Worm (Caenorhabditis elegans) whole organism, midembryonic: ENCODE results near the gene C27H5.12.

Experiments used
- T22C8.4 ChIP-seq: fragments of 200-800 bp; sonication (Bioruptor generic); IDR thresholded peaks from 2 replicates; pipeline ENCODE4 v1.3.6; 2022; ENCODE audit warnings: missing genetic modification characterization, missing compliant biosample characterization
- cog-1 ChIP-seq: sonication (generic microtip); optimal IDR thresholded peaks from 2 replicates; lab custom pipeline; 2016; ENCODE audit warnings: missing genetic modification characterization, missing compliant biosample characterization
- flt-1 ChIP-seq: fragments of 200-800 bp; sonication (Bioruptor generic); IDR thresholded peaks from 2 replicates; pipeline ENCODE4 v1.3.6; 2022; ENCODE audit warnings: missing genetic modification characterization, missing compliant biosample characterization
- klf-2 ChIP-seq: fragments of 200-800 bp; sonication (Bioruptor generic); conservative IDR thresholded peaks from 2 replicates; pipeline ENCODE4 v1.3.6; 2022; ENCODE audit warnings: missing genetic modification reagents, missing genetic modification characterization, missing compliant biosample characterization
- med-1 ChIP-seq: sonication (generic microtip); optimal IDR thresholded peaks from 2 replicates; lab custom pipeline; 2017; ENCODE audit warnings: missing genetic modification characterization, mild to moderate bottlenecking, missing compliant biosample characterization, antibody characterized with exemption, missing genetic modification reagents; ENCODE audit not compliant: insufficient read depth
- ref-1 ChIP-seq: fragments of 200-800 bp; sonication (Bioruptor generic); conservative IDR thresholded peaks from 2 replicates; pipeline ENCODE4 v1.3.6; 2022; ENCODE audit warnings: missing genetic modification reagents, missing genetic modification characterization, missing compliant biosample characterization
- tab-1 ChIP-seq: fragments of 200-800 bp; sonication (Bioruptor generic); IDR thresholded peaks from 2 replicates; pipeline ENCODE4 v1.3.6; 2022; ENCODE audit warnings: missing genetic modification characterization, missing compliant biosample characterization
- ztf-23 ChIP-seq: fragments of 200-800 bp; sonication (Bioruptor generic); IDR thresholded peaks from 2 replicates; pipeline ENCODE4 v1.3.6; 2022; ENCODE audit warnings: missing genetic modification reagents, missing genetic modification characterization, missing compliant biosample characterization
- ztf-29 ChIP-seq: fragments of 200-800 bp; sonication (Bioruptor generic); IDR thresholded peaks from 2 replicates; pipeline ENCODE4 v1.3.6; 2022; ENCODE audit warnings: missing genetic modification reagents, missing genetic modification characterization, missing compliant biosample characterization

C27H5.12 gene

DNA sequence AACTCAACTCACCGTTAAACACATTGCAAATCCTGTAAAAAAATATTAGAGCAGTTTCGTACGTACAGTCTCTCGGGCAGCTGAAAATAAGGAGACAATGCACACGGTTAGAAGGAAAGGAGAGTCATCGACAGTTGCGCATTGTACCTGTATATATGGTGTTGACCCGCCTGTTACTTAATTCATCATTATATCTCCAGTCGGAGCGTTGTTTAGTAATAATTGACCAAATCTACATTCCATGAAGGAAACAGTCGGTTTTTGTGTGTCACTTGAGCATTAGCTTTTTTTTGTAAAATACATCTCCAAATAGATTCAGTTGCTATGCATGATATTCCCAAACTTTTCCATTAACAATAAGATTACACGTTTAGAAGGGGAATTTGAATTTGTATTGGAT, at the start of gene C27H5.12:
TSS of gene C27H5.12 (minus strand) at position 101 of the 400 bp plus-strand sequence.
- TF ChIP-seq cog-1 (tag; lab: Kevin White, UChicago), result no peak
- TF ChIP-seq ref-1, result no peak
- no peak for TF ChIP-seq flt-1
- TF ChIP-seq ztf-23, result no peak
- no peak for TF ChIP-seq med-1 (GFP tag; lab: Kevin White, UChicago)
- no peak for TF ChIP-seq ztf-29 (GFP tag; lab: Robert Waterston, UW)
- no peak for TF ChIP-seq tab-1 (GFP tag; lab: Robert Waterston, UW)
- no peak for TF ChIP-seq T22C8.4 (GFP tag; lab: Robert Waterston, UW)
- no peak for TF ChIP-seq klf-2 (GFP tag; lab: Robert Waterston, UW)

- TF ChIP-seq klf-2 (GFP tag; lab: Robert Waterston, UW) (no peak), ztf-23 (no peak), ref-1 (no peak), ztf-29 (GFP tag; lab: Robert Waterston, UW) (no peak), cog-1 (tag; lab: Kevin White, UChicago) (no peak), flt-1 (no peak), T22C8.4 (GFP tag; lab: Robert Waterston, UW) (no peak), tab-1 (GFP tag; lab: Robert Waterston, UW) (no peak), med-1 (GFP tag; lab: Kevin White, UChicago) (no peak)
Measured at ce11 chrII:7210187-7210586, 48.8 kb upstream of the C27H5.12 start, which contains the start of gene E04F6.15. Gene E04F6.15, minus strand, starts transcription at chrII:7210287.

ce11 chrII:7208184-7208583, 46.8 kb upstream of the C27H5.12 start, which contains the start of gene dhs-7:
Gene dhs-7, minus strand, starts transcription at chrII:7208460.
- TF ChIP-seq ztf-29 (GFP tag; lab: Robert Waterston, UW) (no peak), cog-1 (tag; lab: Kevin White, UChicago) (no peak), ref-1 (no peak), tab-1 (GFP tag; lab: Robert Waterston, UW) (no peak), klf-2 (GFP tag; lab: Robert Waterston, UW) (no peak), flt-1 (no peak), ztf-23 (no peak), med-1 (GFP tag; lab: Kevin White, UChicago) (no peak), T22C8.4 (GFP tag; lab: Robert Waterston, UW) (no peak)

DNA sequence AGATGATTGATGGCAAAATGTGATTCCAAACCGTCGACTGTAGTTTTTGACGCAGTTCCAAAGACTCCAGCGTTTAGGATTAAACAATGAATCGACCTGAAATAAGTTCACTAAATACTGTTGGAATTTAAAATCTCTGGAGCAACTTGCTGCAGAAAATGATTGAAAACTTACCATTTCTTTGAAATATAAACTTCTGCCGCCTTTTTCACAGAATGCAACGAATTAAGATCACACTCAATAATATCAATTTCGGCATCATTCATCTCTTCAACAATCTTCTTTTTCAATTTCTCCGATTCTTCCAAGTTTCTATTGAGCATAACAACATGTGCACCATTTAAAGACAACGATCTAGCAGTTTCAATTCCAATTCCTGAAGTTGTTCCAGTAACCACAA, 46.2 kb upstream of the C27H5.12 start:
- TF ChIP-seq ztf-23 (no peak), ref-1 (no peak), klf-2 (GFP tag; lab: Robert Waterston, UW) (no peak), T22C8.4 (GFP tag; lab: Robert Waterston, UW) (no peak), flt-1 (no peak), tab-1 (GFP tag; lab: Robert Waterston, UW) (no peak), med-1 (GFP tag; lab: Kevin White, UChicago) (no peak)

DNA sequence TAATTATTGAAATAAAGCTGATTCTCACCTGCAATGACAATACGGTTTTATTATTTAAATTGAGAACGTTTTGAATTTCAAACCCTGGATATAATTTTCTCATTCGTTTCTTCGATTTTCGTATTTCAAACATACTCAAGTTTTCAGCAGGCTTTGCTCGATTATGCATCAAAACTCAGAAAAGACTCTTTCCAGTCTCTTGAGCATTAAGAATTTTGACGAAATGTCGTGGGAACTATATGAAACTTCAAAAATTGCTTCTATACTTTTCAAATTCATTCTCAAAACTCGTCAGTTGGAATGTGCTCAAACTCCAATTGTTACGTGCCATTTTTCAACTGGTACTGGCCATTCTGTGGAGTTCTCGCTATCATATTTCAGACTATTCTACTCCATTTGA, 44.0 kb upstream of the C27H5.12 start, which contains the start of gene srd-59:
TSS of gene srd-59 (plus strand) at position 301 of the 400 bp plus-strand sequence.
- TF ChIP-seq klf-2 (GFP tag; lab: Robert Waterston, UW), result no peak
- no peak for TF ChIP-seq T22C8.4 (GFP tag; lab: Robert Waterston, UW)
- TF ChIP-seq ztf-23, result no peak
- no peak for TF ChIP-seq ztf-29 (GFP tag; lab: Robert Waterston, UW)
- TF ChIP-seq ref-1, result no peak
- no peak for TF ChIP-seq flt-1
- no peak for TF ChIP-seq tab-1 (GFP tag; lab: Robert Waterston, UW)
- TF ChIP-seq med-1 (GFP tag; lab: Kevin White, UChicago), result no peak
- TF ChIP-seq cog-1 (tag; lab: Kevin White, UChicago), result no peak

ce11 chrII:7204951-7205350, 43.5 kb upstream of the C27H5.12 start, which contains the start of gene srd-58:
Gene srd-58, minus strand, starts transcription at chrII:7205051.
- TF ChIP-seq ztf-23 (no peak), ztf-29 (GFP tag; lab: Robert Waterston, UW) (no peak), klf-2 (GFP tag; lab: Robert Waterston, UW) (no peak), ref-1 (no peak), flt-1 (no peak), med-1 (GFP tag; lab: Kevin White, UChicago) (no peak), cog-1 (tag; lab: Kevin White, UChicago) (no peak), T22C8.4 (GFP tag; lab: Robert Waterston, UW) (no peak), tab-1 (GFP tag; lab: Robert Waterston, UW) (no peak)

DNA sequence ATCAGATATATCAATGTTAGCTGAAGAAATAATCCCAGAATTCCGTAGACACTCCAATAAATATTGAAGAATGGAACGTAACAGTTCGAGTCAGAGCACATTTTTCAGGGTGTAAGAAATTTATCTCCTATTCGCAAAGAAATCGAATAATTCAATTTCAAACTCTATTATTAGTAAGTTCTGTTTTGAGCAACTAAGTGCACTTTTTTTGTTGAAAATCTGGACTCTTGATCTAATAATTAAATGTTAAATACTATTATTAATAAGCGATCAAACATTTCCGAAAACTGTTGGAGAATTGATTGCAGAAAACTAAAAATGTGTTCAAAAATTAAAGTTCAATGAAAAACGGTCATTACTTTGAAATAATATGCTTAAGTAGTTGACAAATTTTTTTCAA, 41.7 kb upstream of the C27H5.12 start, which contains the start of gene srd-56:
TSS of gene srd-56 (minus strand) at position 101 of the 400 bp plus-strand sequence.
- TF ChIP-seq med-1 (GFP tag; lab: Kevin White, UChicago), result no peak

DNA sequence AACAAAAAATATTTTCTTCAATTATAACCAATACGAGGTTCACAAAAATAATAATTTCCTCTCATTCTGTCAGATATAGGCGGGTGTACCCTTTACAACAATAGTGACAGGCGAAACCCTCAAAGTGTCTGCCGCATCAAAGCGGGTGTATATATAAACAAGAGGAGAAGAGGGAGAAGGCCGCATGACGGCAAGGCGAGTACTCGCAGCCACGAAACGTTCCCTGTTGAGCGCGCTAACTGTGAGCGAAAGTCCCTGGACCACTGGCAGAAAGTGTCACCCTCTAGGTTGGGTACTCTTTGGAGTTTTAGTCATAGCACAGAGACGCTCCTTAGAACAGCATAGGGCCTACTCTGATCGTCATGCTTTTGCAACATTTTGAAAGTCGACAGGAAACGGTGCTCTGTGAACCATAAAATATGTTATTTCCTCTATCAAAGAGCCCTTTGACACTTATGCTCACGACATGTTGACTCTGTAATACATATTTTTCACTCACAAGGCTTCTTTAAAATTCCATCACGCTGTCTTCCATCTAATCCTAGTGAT, 38.7 kb upstream of the C27H5.12 start, which contains the start of gene pcrg-1:
TSS of gene pcrg-1 (plus strand) at position 499 of the 549 bp plus-strand sequence.
- TF ChIP-seq flt-1, result peak; percentile 95
- peak; percentile 86 for TF ChIP-seq klf-2 (GFP tag; lab: Robert Waterston, UW)
- peak; percentile 82 for TF ChIP-seq ref-1
- peak; percentile 61 for TF ChIP-seq med-1 (GFP tag; lab: Kevin White, UChicago)
- peak; percentile 94 for TF ChIP-seq ztf-23
- peak; percentile 92 for TF ChIP-seq T22C8.4 (GFP tag; lab: Robert Waterston, UW)
- TF ChIP-seq ztf-29 (GFP tag; lab: Robert Waterston, UW), result peak; percentile 85
- TF ChIP-seq cog-1 (tag; lab: Kevin White, UChicago), result peak; percentile 74
- TF ChIP-seq tab-1 (GFP tag; lab: Robert Waterston, UW), result peak; percentile 96

DNA sequence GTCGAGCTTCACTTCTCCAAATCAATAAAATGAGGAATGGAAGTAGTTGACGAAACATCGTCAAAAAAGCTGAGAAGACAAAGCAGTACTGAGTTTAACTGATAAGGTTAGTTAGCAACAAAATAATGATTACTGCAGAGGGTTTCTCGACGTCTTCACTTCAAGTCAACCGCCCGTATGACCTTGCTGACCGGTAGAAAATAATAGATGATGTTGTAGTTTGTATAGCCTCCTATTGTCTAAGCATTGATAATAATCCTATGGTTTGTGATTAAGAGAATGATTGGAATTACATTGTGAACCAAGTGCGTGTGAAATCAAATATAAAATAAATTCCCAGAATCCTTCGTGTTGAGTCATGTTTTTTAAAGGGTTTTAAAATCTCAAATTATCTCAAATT, 37.9 kb upstream of the C27H5.12 start, which contains the start of gene E04F6.6:
TSS of gene E04F6.6 (minus strand) at position 258 of the 400 bp plus-strand sequence.
- no peak for TF ChIP-seq klf-2 (GFP tag; lab: Robert Waterston, UW)
- no peak for TF ChIP-seq T22C8.4 (GFP tag; lab: Robert Waterston, UW)
- no peak for TF ChIP-seq ztf-23
- no peak for TF ChIP-seq med-1 (GFP tag; lab: Kevin White, UChicago)
- TF ChIP-seq ztf-29 (GFP tag; lab: Robert Waterston, UW), result no peak
- no peak for TF ChIP-seq ref-1
- no peak for TF ChIP-seq flt-1
- TF ChIP-seq cog-1 (tag; lab: Kevin White, UChicago), result no peak
